Worm (Caenorhabditis elegans): ENCODE data around the gene lias-1.

Gene lias-1

DNA sequence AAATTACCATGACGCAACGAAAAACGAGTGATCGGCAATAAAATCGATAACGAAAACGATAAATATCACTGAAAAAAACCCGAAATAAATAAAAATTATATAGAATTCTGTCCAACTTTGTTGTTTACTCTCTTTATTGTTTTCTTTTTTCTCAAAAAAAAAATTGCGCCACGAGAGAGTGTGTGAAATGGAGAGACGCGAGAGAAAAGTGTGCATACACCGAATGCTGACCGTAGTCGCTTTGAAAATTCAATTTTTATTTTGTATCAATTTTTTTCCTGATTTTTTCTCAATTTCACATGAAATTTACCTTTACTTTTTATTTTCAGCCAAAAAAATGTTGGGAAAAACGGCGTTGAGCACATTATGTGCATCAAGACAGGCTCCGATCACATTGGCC is 5.0 kb upstream of the lias-1 start, which contains the start of the genes M01F1.4 and mrpl-35 (continued):
- no peak for TF ChIP-seq dsc-1 (tag; optimal IDR thresholded peaks at IDR 0.05)
- TF ChIP-seq nhr-90 (tag; optimal IDR thresholded peaks at IDR 0.05; ENCODE audit: poor library complexity) = peak; percentile 4
- no peak for TF ChIP-seq irx-1 (tag; optimal IDR thresholded peaks at IDR 0.05)
- no peak for TF ChIP-seq nhr-28 (tag; optimal IDR thresholded peaks at IDR 0.05)
- TF ChIP-seq unc-86 (tag; optimal IDR thresholded peaks at IDR 0.05) = no peak
- TF ChIP-seq vab-15 (tag; optimal IDR thresholded peaks at IDR 0.05) = no peak
- peak; percentile 90 for TF ChIP-seq F16B12.6 (tag; optimal IDR thresholded peaks at IDR 0.05)
- peak; percentile 41 for TF ChIP-seq xbp-1 (tag; optimal IDR thresholded peaks at IDR 0.05)
- peak; percentile 26 for TF ChIP-seq unc-130 (tag; optimal IDR thresholded peaks at IDR 0.05)
- TF ChIP-seq lin-35 (GFP tag; optimal IDR thresholded peaks at IDR 0.05) = peak; percentile 61 to 70
- no peak for TF ChIP-seq lin-15B (tag; optimal IDR thresholded peaks at IDR 0.05)
- TF ChIP-seq ztf-11 (tag; optimal IDR thresholded peaks at IDR 0.05) = no peak
- TF ChIP-seq aha-1 (tag; optimal IDR thresholded peaks at IDR 0.05) = no peak
- no peak for TF ChIP-seq nhr-76 (tag; optimal IDR thresholded peaks at IDR 0.05)
- TF ChIP-seq lin-14 (GFP tag; optimal IDR thresholded peaks at IDR 0.05) = peak; percentile 72
- TF ChIP-seq nhr-85 (tag) = no peak
- TF ChIP-seq jun-1 (tag; optimal IDR thresholded peaks at IDR 0.05) = no peak
- TF ChIP-seq nhr-84 (tag; optimal IDR thresholded peaks at IDR 0.05) = no peak
- no peak for TF ChIP-seq hlh-17 (GFP tag; optimal IDR thresholded peaks at IDR 0.05; ENCODE audit: borderline replicate concordance)
- no peak for TF ChIP-seq nhr-237 (tag; optimal IDR thresholded peaks at IDR 0.05)
- TF ChIP-seq ceh-90 (tag; optimal IDR thresholded peaks at IDR 0.05) = no peak
- TF ChIP-seq ets-5 (GFP tag; IDR thresholded peaks at IDR 0.05) = no peak
- peak; percentile 38 for TF ChIP-seq nhr-47 (tag; optimal IDR thresholded peaks at IDR 0.05)
- no peak for TF ChIP-seq fos-1 (tag; optimal IDR thresholded peaks at IDR 0.05)
- peak; percentile 95 to 98 for TF ChIP-seq lsy-2 (tag; optimal IDR thresholded peaks at IDR 0.05)
- peak; percentile 8 for TF ChIP-seq C04F5.9 (tag; optimal IDR thresholded peaks at IDR 0.05)
- TF ChIP-seq sup-37 (GFP tag; optimal IDR thresholded peaks at IDR 0.05) = no peak
- no peak for TF ChIP-seq elt-2 (tag; optimal IDR thresholded peaks at IDR 0.05)
- no peak for TF ChIP-seq sptf-1 (tag; optimal IDR thresholded peaks at IDR 0.05)
- peak; percentile 65 for TF ChIP-seq nhr-71 (tag; optimal IDR thresholded peaks at IDR 0.05)
- peak; percentile 69 for TF ChIP-seq snu-23 (GFP tag; optimal IDR thresholded peaks at IDR 0.05)
- TF ChIP-seq ama-1 (optimal IDR thresholded peaks at IDR 0.05) = no peak
- no peak for TF ChIP-seq pax-3 (tag; optimal IDR thresholded peaks at IDR 0.05)
- no peak for TF ChIP-seq hlh-4 (tag; optimal IDR thresholded peaks at IDR 0.05)
- TF ChIP-seq mep-1 (tag; optimal IDR thresholded peaks at IDR 0.05) = peak; percentile 93
- peak; percentile 34 to 78 (median 61) for TF ChIP-seq dpl-1 (GFP tag; optimal IDR thresholded peaks at IDR 0.05)
- TF ChIP-seq ceh-63 (GFP tag; optimal IDR thresholded peaks at IDR 0.05) = no peak
- TF ChIP-seq mdl-1 (tag; optimal IDR thresholded peaks at IDR 0.05) = peak in 1 of 2 experiments; percentile 2
- TF ChIP-seq unc-30 (tag; optimal IDR thresholded peaks at IDR 0.05) = no peak
- no peak for TF ChIP-seq lin-13 (GFP tag; optimal IDR thresholded peaks at IDR 0.05)
- no peak for TF ChIP-seq aly-2 (tag; optimal IDR thresholded peaks at IDR 0.05)
- TF ChIP-seq ceh-88 (GFP tag; IDR thresholded peaks at IDR 0.05) = no peak
- TF ChIP-seq C16A3.4 (tag; optimal IDR thresholded peaks at IDR 0.05) = peak; percentile 3
- no peak for TF ChIP-seq zip-4 (GFP tag; optimal IDR thresholded peaks at IDR 0.05)
- TF ChIP-seq pag-3 (tag; optimal IDR thresholded peaks at IDR 0.05; ENCODE audit: borderline replicate concordance, insufficient read depth) = no peak

DNA sequence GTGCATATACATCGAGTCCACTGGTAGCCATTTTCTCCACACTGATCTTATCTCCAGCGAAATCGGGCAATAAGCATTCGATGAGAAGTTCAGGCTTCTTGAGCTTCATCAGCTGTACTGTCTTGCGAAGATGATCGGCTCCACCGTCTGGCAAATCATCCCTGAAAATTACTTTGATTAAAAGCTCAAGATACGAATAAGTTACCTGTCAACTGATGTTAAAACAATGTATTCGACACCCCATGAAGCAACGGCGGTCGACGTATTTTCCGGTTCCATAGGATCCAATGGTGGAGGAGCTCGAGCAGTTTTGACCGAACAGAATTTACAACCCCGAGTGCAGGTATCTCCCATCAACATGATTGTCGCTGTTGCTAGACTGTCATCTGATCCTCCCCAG is 662 bp downstream of the lias-1 start:
- no peak for TF ChIP-seq mab-9 (GFP tag; IDR thresholded peaks at IDR 0.05)
- no peak for TF ChIP-seq efl-1 (optimal IDR thresholded peaks at IDR 0.05)
- TF ChIP-seq efl-1 (GFP tag; optimal IDR thresholded peaks at IDR 0.05 in 1 of 2) = peak in 1 of 2 experiments; percentile 75

Measured in whole organism, L1 larva.